Fruit fly (Drosophila melanogaster) whole organism, wandering third instar larva: ENCODE data around the gene sip2.

Experiments used
- Abd-B ChIP-seq: fragments of >200 bp; optimal IDR thresholded peaks from 2 replicates; lab custom pipeline; 2017; ENCODE audit warnings: missing biosample characterization, missing genetic modification characterization
- CG9705 ChIP-seq: fragments of 200-800 bp; sonication (Bioruptor generic); optimal IDR thresholded peaks from 2 replicates; lab custom pipeline; 2018; ENCODE audit warnings: missing biosample characterization, mild to moderate bottlenecking, missing genetic modification characterization
- CrebA ChIP-seq: fragments of 200-800 bp; sonication (Bioruptor generic); optimal IDR thresholded peaks from 2 replicates; lab custom pipeline; 2016; ENCODE audit warnings: missing biosample characterization, mild to moderate bottlenecking, missing genetic modification characterization, borderline replicate concordance
- Dfd ChIP-seq: fragments of >200 bp; optimal IDR thresholded peaks from 2 replicates; lab custom pipeline; 2017; ENCODE audit warnings: missing biosample characterization, missing genetic modification characterization
- Hnf4 ChIP-seq: fragments of 200-800 bp; sonication (Bioruptor generic); optimal IDR thresholded peaks from 2 replicates; lab custom pipeline; 2016; ENCODE audit warnings: missing biosample characterization, mild to moderate bottlenecking, missing genetic modification characterization
- Mio ChIP-seq: sonication (Bioruptor generic); optimal IDR thresholded peaks from 2 replicates; lab custom pipeline; 2016; ENCODE audit warnings: missing biosample characterization, missing genetic modification characterization
- Myc ChIP-seq: fragments of >200 bp; optimal IDR thresholded peaks from 2 replicates; lab custom pipeline; 2017
- N ChIP-seq: fragments of >200 bp; optimal IDR thresholded peaks from 2 replicates; lab custom pipeline; 2018; ENCODE audit warnings: missing biosample characterization, missing external identifiers, missing genetic modification characterization
- OdsH ChIP-seq: fragments of 200-800 bp; sonication (Bioruptor generic); optimal IDR thresholded peaks from 2 replicates; lab custom pipeline; 2016; ENCODE audit warnings: missing biosample characterization, mild to moderate bottlenecking, missing genetic modification characterization
- Rel ChIP-seq, 2 experiments: fragments of 200-800 bp; sonication (Bioruptor generic) in 1 of 2; optimal IDR thresholded peaks; 2 replicates in 1 of 2; 3 replicates in 1 of 2; lab custom pipeline; 2016 to 2019; ENCODE audit warnings: mild to moderate bottlenecking in 2 of 2, missing biosample characterization in 2 of 2, missing genetic modification characterization in 2 of 2, moderate library complexity in 1 of 2
- Sp1 ChIP-seq: fragments of 200-800 bp; sonication (Bioruptor generic); optimal IDR thresholded peaks from 3 replicates; lab custom pipeline; 2019; ENCODE audit warnings: missing biosample characterization, mild to moderate bottlenecking, missing genetic modification characterization, moderate library complexity
- Vsx2 ChIP-seq: fragments of 200-300, 225-300 bp; sonication (Bioruptor generic); optimal IDR thresholded peaks from 2 replicates; lab custom pipeline; 2018; ENCODE audit warnings: missing biosample characterization, missing genetic modification characterization; ENCODE audit not compliant: partially characterized antibody
- br ChIP-seq: fragments of 200-800 bp; sonication (Bioruptor generic); optimal IDR thresholded peaks from 2 replicates; lab custom pipeline; 2016; ENCODE audit warnings: missing biosample characterization, missing genetic modification characterization
- brk ChIP-seq: fragments of 200-800 bp; sonication (Bioruptor generic); optimal IDR thresholded peaks from 2 replicates; lab custom pipeline; 2016; ENCODE audit warnings: missing biosample characterization, mild to moderate bottlenecking, missing genetic modification characterization
- dl ChIP-seq, 2 experiments: fragments of 175-275, 200-275 bp in 1 of 2; fragments of 200-275 bp in 1 of 2; sonication (Bioruptor generic); optimal IDR thresholded peaks; lab custom pipeline; 2018; ENCODE audit warnings: mild to moderate bottlenecking in 2 of 2, missing biosample characterization in 2 of 2, missing genetic modification characterization in 2 of 2, moderate library complexity in 2 of 2; ENCODE audit not compliant: partially characterized antibody in 2 of 2, insufficient read depth in 1 of 2
- dmrt93B ChIP-seq: fragments of 200-800 bp; sonication (Bioruptor generic); optimal IDR thresholded peaks from 2 replicates; lab custom pipeline; 2018; ENCODE audit warnings: missing biosample characterization, mild to moderate bottlenecking, missing genetic modification characterization
- dsf ChIP-seq: sonication (Bioruptor generic); optimal IDR thresholded peaks from 2 replicates; lab custom pipeline; 2016; ENCODE audit warnings: missing biosample characterization, missing genetic modification characterization, borderline replicate concordance
- ey ChIP-seq: fragments of 200-800 bp; sonication (Bioruptor generic); optimal IDR thresholded peaks from 2 replicates; lab custom pipeline; 2016; ENCODE audit warnings: missing biosample characterization, missing genetic modification characterization
- fru ChIP-seq: fragments of 200-800 bp; sonication (Bioruptor generic); optimal IDR thresholded peaks from 3 replicates; lab custom pipeline; 2016; ENCODE audit warnings: missing biosample characterization, mild to moderate bottlenecking, missing genetic modification characterization
- h ChIP-seq: fragments of 200-800 bp; sonication (Bioruptor generic); optimal IDR thresholded peaks from 3 replicates; lab custom pipeline; 2016; ENCODE audit warnings: missing biosample characterization, mild to moderate bottlenecking, missing genetic modification characterization
- jim ChIP-seq: fragments of 175-275, 200-325 bp; sonication (Bioruptor generic); optimal IDR thresholded peaks from 2 replicates; lab custom pipeline; 2016; ENCODE audit warnings: missing biosample characterization, mild to moderate bottlenecking, missing genetic modification characterization
- lola ChIP-seq: fragments of >200 bp; optimal IDR thresholded peaks from 2 replicates; lab custom pipeline; 2017; ENCODE audit warnings: missing biosample characterization, missing genetic modification characterization
- pan ChIP-seq: fragments of >200 bp; optimal IDR thresholded peaks from 2 replicates; lab custom pipeline; 2017
- psq ChIP-seq: fragments of 200-800 bp; sonication (Bioruptor generic); optimal IDR thresholded peaks from 3 replicates; lab custom pipeline; 2017; ENCODE audit warnings: missing biosample characterization, mild to moderate bottlenecking, missing genetic modification characterization, moderate library complexity
- rgr ChIP-seq: fragments of 200-800 bp; sonication (Bioruptor generic); optimal IDR thresholded peaks from 3 replicates; lab custom pipeline; 2016; ENCODE audit warnings: missing biosample characterization, mild to moderate bottlenecking, missing genetic modification characterization
- sage ChIP-seq: fragments of 200-800 bp; sonication (Bioruptor generic); optimal IDR thresholded peaks from 2 replicates; lab custom pipeline; 2016; ENCODE audit warnings: missing biosample characterization, mild to moderate bottlenecking, missing genetic modification characterization
- sv ChIP-seq: fragments of 200-800 bp; sonication (Bioruptor generic); optimal IDR thresholded peaks from 3 replicates; lab custom pipeline; 2016; ENCODE audit warnings: missing biosample characterization, missing genetic modification characterization
- tai ChIP-seq: sonication (Bioruptor generic); optimal IDR thresholded peaks from 2 replicates; lab custom pipeline; 2016; ENCODE audit warnings: missing biosample characterization, missing genetic modification characterization
- usp ChIP-seq: fragments of >200 bp; optimal IDR thresholded peaks from 2 replicates; lab custom pipeline; 2017; ENCODE audit warnings: missing biosample characterization, missing genetic modification characterization
- woc ChIP-seq: sonication (Bioruptor generic); optimal IDR thresholded peaks from 2 replicates; lab custom pipeline; 2016; ENCODE audit warnings: missing biosample characterization, mild to moderate bottlenecking, missing genetic modification characterization

The sip2 gene

dm6 chr2L:7010513-7010912, 46.6 kb upstream of the sip2 start:
- no peak for TF ChIP-seq dmrt93B (GFP tag; lab: Kevin White, UChicago)
- no peak for TF ChIP-seq Vsx2 (GFP tag; lab: Kevin White, UChicago)
- TF ChIP-seq rgr: no peak
- TF ChIP-seq usp (GFP tag; lab: Kevin White, UChicago): no peak
- TF ChIP-seq OdsH (GFP tag; lab: Kevin White, UChicago): no peak
- TF ChIP-seq psq (GFP tag; lab: Kevin White, UChicago): no peak
- TF ChIP-seq brk (GFP tag; lab: Kevin White, UChicago): no peak
- TF ChIP-seq jim (GFP tag; lab: Kevin White, UChicago): no peak
- TF ChIP-seq Dfd: no peak
- no peak for TF ChIP-seq br (GFP tag; lab: Kevin White, UChicago)
- TF ChIP-seq pan (lab: Kevin White, UChicago): no peak
- no peak for TF ChIP-seq fru
- no peak for TF ChIP-seq h
- no peak for TF ChIP-seq ey (GFP tag; lab: Kevin White, UChicago)

dm6 chr2L:7009807-7010470, 46.1 kb upstream of the sip2 start, which contains the start of gene uif:
uif (minus strand) TSS chr2L:7010359.
- TF ChIP-seq psq (GFP tag; lab: Kevin White, UChicago): peak; percentile 92
- TF ChIP-seq CG9705 (GFP tag; lab: Kevin White, UChicago): no peak
- peak; percentile 54 for TF ChIP-seq Vsx2 (GFP tag; lab: Kevin White, UChicago)

- TF ChIP-seq Abd-B (GFP tag; lab: Kevin White, UChicago): no peak
- no peak for TF ChIP-seq Rel (GFP tag; optimal IDR thresholded peaks at IDR 0.05; lab: Kevin White, UChicago)
- no peak for TF ChIP-seq Rel (tag; optimal IDR thresholded peaks at IDR 0.05; lab: Kevin White, UChicago)
- TF ChIP-seq Mio (GFP tag; lab: Kevin White, UChicago): no peak
- no peak for TF ChIP-seq Myc
- TF ChIP-seq OdsH (GFP tag; lab: Kevin White, UChicago): no peak
- TF ChIP-seq rgr: no peak
- no peak for TF ChIP-seq N (GFP tag; lab: Kevin White, UChicago)
- no peak for TF ChIP-seq brk (GFP tag; lab: Kevin White, UChicago)
- TF ChIP-seq jim (GFP tag; lab: Kevin White, UChicago): no peak
- no peak for TF ChIP-seq dl (GFP tag; optimal IDR thresholded peaks at IDR 0.05; lab: Kevin White, UChicago; ENCODE audit: insufficient read depth in 1 of 2, partially characterized antibody in 2 of 2)
- TF ChIP-seq lola (GFP tag; lab: Kevin White, UChicago): no peak
- no peak for TF ChIP-seq dsf
- TF ChIP-seq Hnf4 (GFP tag; lab: Kevin White, UChicago): no peak
- no peak for TF ChIP-seq tai (GFP tag; lab: Kevin White, UChicago)
- no peak for TF ChIP-seq sage (GFP tag; lab: Kevin White, UChicago)
- TF ChIP-seq h: no peak
- no peak for TF ChIP-seq fru
Measured at dm6 chr2L:7007564-7007963, 43.7 kb upstream of the sip2 start.

- TF ChIP-seq CrebA (peak; percentile 52), Sp1 (GFP tag; lab: Kevin White, UChicago) (no peak), Vsx2 (GFP tag; lab: Kevin White, UChicago) (peak; percentile 38)
Measured at dm6 chr2L:7005489-7005888, 41.6 kb upstream of the sip2 start.

- TF ChIP-seq Abd-B (GFP tag; lab: Kevin White, UChicago) (no peak), psq (GFP tag; lab: Kevin White, UChicago) (no peak), br (GFP tag; lab: Kevin White, UChicago) (no peak), woc (GFP tag; lab: Kevin White, UChicago) (no peak), tai (GFP tag; lab: Kevin White, UChicago) (no peak), fru (no peak), sv (GFP tag; lab: Kevin White, UChicago) (no peak)
Measured at dm6 chr2L:7004304-7004703, 40.4 kb upstream of the sip2 start.
